Fruit fly (Drosophila melanogaster): ENCODE measurements around the gene Pldn.

Gene Pldn

DNA sequence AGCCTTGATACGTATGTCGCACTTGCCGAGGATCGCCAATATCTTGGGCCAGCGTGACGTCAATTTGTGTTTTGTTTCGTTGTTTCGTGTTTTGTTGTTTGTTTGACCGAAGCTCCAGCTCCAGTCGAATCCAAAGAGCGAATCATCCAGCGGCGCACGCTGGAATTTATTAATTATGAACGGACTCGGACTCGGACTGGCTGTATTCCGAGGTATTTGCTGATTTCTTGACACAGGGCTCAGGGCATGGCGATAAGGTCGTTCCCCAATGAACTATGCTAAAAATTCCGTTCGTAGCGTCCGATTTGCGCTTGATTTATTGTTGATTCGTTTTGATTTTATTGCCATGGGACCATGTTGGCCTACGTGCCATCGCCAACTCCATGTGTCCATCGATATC is 25.7 kb upstream of the Pldn start (continued):
- TF ChIP-seq CG10209 (GFP tag; optimal IDR thresholded peaks at IDR 0.05) (no peak), gcm (GFP tag; optimal IDR thresholded peaks at IDR 0.05) (no peak), cwo (GFP tag; optimal IDR thresholded peaks at IDR 0.05) (no peak), CG7357 (GFP tag; IDR thresholded peaks at IDR 0.05) (no peak), ERR (GFP tag; optimal IDR thresholded peaks at IDR 0.05) (no peak), bab2 (GFP tag; optimal IDR thresholded peaks at IDR 0.05) (no peak), Meics (GFP tag; optimal IDR thresholded peaks at IDR 0.05) (no peak), CG4360 (GFP tag; IDR thresholded peaks at IDR 0.05) (no peak), unpg (GFP tag; optimal IDR thresholded peaks at IDR 0.05) (no peak)

DNA sequence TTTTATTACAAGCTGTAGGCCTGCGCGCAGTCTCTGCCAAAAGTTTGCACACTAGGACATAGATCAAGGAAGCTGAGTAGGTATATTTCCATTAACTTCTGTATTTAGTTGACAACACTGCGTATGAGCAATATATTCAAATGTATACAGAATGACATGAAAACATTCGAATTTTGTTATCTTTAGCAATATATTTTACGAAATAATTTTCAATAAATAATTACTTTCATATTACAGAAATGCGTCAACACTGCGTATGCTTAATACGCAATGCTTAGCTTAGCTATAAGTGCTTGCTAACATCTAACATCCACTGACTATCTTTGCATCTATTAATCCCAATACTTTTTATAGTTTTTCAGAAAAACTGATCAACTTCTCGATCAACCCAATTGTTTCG is 25.1 kb upstream of the Pldn start:
- peak; percentile 29 for TF ChIP-seq CG18476 (GFP tag; optimal IDR thresholded peaks at IDR 0.05)
- peak; percentile 6 for TF ChIP-seq Med (GFP tag)
- TF ChIP-seq Asciz (GFP tag; optimal IDR thresholded peaks at IDR 0.05), result no peak

DNA sequence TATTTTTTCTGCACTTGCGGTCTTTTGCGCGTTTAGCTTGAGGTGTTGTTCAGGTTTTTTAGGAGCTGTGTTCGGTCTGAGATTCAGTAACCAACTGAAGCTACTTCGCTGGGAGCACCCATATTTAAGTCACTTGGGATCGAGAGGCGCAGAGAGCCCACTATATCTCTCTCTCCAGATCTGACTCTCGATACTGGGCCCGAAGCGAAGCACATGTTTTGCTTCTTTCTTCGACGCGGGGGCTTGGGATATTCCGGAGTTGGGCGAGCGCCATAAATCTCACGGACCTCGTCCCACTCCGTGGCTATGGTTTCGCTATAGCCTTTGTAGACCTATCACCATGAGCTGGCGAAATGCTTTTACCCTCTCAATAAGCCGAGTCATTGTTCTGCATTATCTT is 24.0 kb upstream of the Pldn start, which contains the start of gene CG14132:
TSS of gene CG14132 (minus strand) at position 99 of the 400 bp plus-strand sequence.
- peak; percentile 40 for TF ChIP-seq Jarid2 (GFP tag; optimal IDR thresholded peaks at IDR 0.05)
- TF ChIP-seq CG15696 (tag; optimal IDR thresholded peaks at IDR 0.05), result no peak
- TF ChIP-seq Atf-2 (GFP tag; optimal IDR thresholded peaks at IDR 0.05), result no peak
- no peak for TF ChIP-seq Sin3A (optimal IDR thresholded peaks at IDR 0.05)
- peak; percentile 48 for TF ChIP-seq vvl (GFP tag; IDR thresholded peaks at IDR 0.05)
- no peak for TF ChIP-seq Hr51 (GFP tag; optimal IDR thresholded peaks at IDR 0.05)
- TF ChIP-seq Sox100B (GFP tag; optimal IDR thresholded peaks at IDR 0.05), result no peak
- TF ChIP-seq sug (tag; optimal IDR thresholded peaks at IDR 0.05), result no peak
- TF ChIP-seq dm (GFP tag; optimal IDR thresholded peaks at IDR 0.05), result no peak
- peak; percentile 55 for TF ChIP-seq nom (GFP tag; optimal IDR thresholded peaks at IDR 0.05)
- TF ChIP-seq CG14050 (GFP tag; IDR thresholded peaks at IDR 0.05), result no peak
- no peak for TF ChIP-seq inv (GFP tag; IDR thresholded peaks at IDR 0.05; ENCODE audit: partially characterized antibody)
- no peak for TF ChIP-seq Myb (GFP tag; optimal IDR thresholded peaks at IDR 0.05)
- no peak for TF ChIP-seq cad (GFP tag; optimal IDR thresholded peaks at IDR 0.05)
- TF ChIP-seq Ravus (GFP tag; IDR thresholded peaks at IDR 0.05), result no peak
- TF ChIP-seq ci (GFP tag; IDR thresholded peaks at IDR 0.05), result 0 out of 3 replicates have a peak, but pooled peaks have one; percentile 40
- TF ChIP-seq ham (GFP tag; IDR thresholded peaks at IDR 0.05), result no peak
- TF ChIP-seq lov (optimal IDR thresholded peaks at IDR 0.05), result no peak
- TF ChIP-seq lov (GFP tag; IDR thresholded peaks at IDR 0.05), result no peak
- TF ChIP-seq gem (tag; optimal IDR thresholded peaks at IDR 0.05), result no peak
- TF ChIP-seq Med (GFP tag), result peak; percentile 61
- no peak for TF ChIP-seq CG2889 (GFP tag; IDR thresholded peaks at IDR 0.05)
- no peak for TF ChIP-seq CG10147 (GFP tag; optimal IDR thresholded peaks at IDR 0.05)
- TF ChIP-seq CG9932 (GFP tag; IDR thresholded peaks at IDR 0.05), result no peak; the same call in 1 of the 2 replicates
- TF ChIP-seq CG3065 (GFP tag; optimal IDR thresholded peaks at IDR 0.05), result no peak
- no peak for TF ChIP-seq CoRest (tag; optimal IDR thresholded peaks at IDR 0.05)
- TF ChIP-seq pnt (GFP tag; optimal IDR thresholded peaks at IDR 0.05), result no peak
- no peak for TF ChIP-seq esg (GFP tag; conservative IDR thresholded peaks at IDR 0.05)
- TF ChIP-seq p53 (GFP tag; optimal IDR thresholded peaks at IDR 0.05), result no peak
- TF ChIP-seq tio (GFP tag; optimal IDR thresholded peaks at IDR 0.05), result no peak
- TF ChIP-seq CG10321 (GFP tag; IDR thresholded peaks at IDR 0.05), result no peak
- TF ChIP-seq Dbx (GFP tag; IDR thresholded peaks at IDR 0.05), result 0 out of 3 replicates have a peak, but pooled peaks have one; percentile 20
- no peak for TF ChIP-seq HLH4C (GFP tag; IDR thresholded peaks at IDR 0.05; ENCODE audit: partially characterized antibody)
- TF ChIP-seq CG13894 (tag; optimal IDR thresholded peaks at IDR 0.05), result peak; percentile 60
- peak; percentile 32 for TF ChIP-seq sd (tag; optimal IDR thresholded peaks at IDR 0.05)
- TF ChIP-seq Rfx (GFP tag; IDR thresholded peaks at IDR 0.05), result 0 out of 2 replicates have a peak, but pooled peaks have one; percentile 5
- TF ChIP-seq CG7963 (GFP tag; IDR thresholded peaks at IDR 0.05; ENCODE audit: partially characterized antibody), result no peak
- no peak for TF ChIP-seq hbn (GFP tag; IDR thresholded peaks at IDR 0.05; ENCODE audit: partially characterized antibody)

All from whole organism, embryonic.